Worm (Caenorhabditis elegans) whole organism, L3 larva: ENCODE results near the gene T16G12.1.

Experiments used
- R02D3.7 ChIP-seq: fragments of 150-350 bp; optimal IDR thresholded peaks from 2 replicates; lab custom pipeline; 2014; ENCODE audit warnings: missing biosample characterization, missing genetic modification characterization
- ZK546.5 ChIP-seq: sonication (generic microtip); optimal IDR thresholded peaks from 2 replicates; lab custom pipeline; 2017; ENCODE audit warnings: missing biosample characterization, missing genetic modification characterization
- aly-2 ChIP-seq: fragments of 150-350 bp; optimal IDR thresholded peaks from 2 replicates; lab custom pipeline; 2014; ENCODE audit warnings: missing biosample characterization, missing genetic modification characterization
- ama-1 ChIP-seq: fragments of 150-350 bp; optimal IDR thresholded peaks from 2 replicates; lab custom pipeline; 2018
- ceh-16 ChIP-seq: sonication (generic microtip); optimal IDR thresholded peaks from 2 replicates; lab custom pipeline; 2017; ENCODE audit warnings: missing biosample characterization, missing genetic modification characterization
- ceh-28 ChIP-seq: fragments of 150-350 bp; optimal IDR thresholded peaks from 2 replicates; lab custom pipeline; 2014; ENCODE audit warnings: missing biosample characterization, missing genetic modification reagents, missing genetic modification characterization
- ceh-82 ChIP-seq: fragments of 150-350 bp; optimal IDR thresholded peaks from 2 replicates; lab custom pipeline; 2014; ENCODE audit warnings: missing biosample characterization, missing genetic modification characterization
- ceh-9 ChIP-seq: sonication (generic microtip); optimal IDR thresholded peaks from 2 replicates; lab custom pipeline; 2018; ENCODE audit warnings: missing biosample characterization, missing genetic modification characterization
- daf-12 ChIP-seq: fragments of 150-350 bp; optimal IDR thresholded peaks from 2 replicates; lab custom pipeline; 2014; ENCODE audit warnings: missing biosample characterization, missing genetic modification reagents, missing genetic modification characterization
- egl-27 ChIP-seq: sonication (generic microtip); optimal IDR thresholded peaks from 4 replicates; lab custom pipeline; 2017; ENCODE audit warnings: missing biosample characterization, missing genetic modification reagents, missing genetic modification characterization
- egl-5 ChIP-seq: fragments of 150-350 bp; optimal IDR thresholded peaks from 2 replicates; lab custom pipeline; 2017; ENCODE audit warnings: missing biosample characterization, missing genetic modification reagents, missing genetic modification characterization, inconsistent platforms
- elt-1 ChIP-seq: fragments of 150-350 bp; optimal IDR thresholded peaks from 2 replicates; lab custom pipeline; 2014; ENCODE audit warnings: missing biosample characterization, missing genetic modification characterization
- elt-2 ChIP-seq: sonication (generic microtip); optimal IDR thresholded peaks from 2 replicates; lab custom pipeline; 2016; ENCODE audit warnings: missing genetic modification reagents, mild to moderate bottlenecking, missing genetic modification characterization, missing compliant biosample characterization
- elt-3 ChIP-seq, 3 experiments: fragments of 150-350 bp in 1 of 3; sonication (generic microtip) in 2 of 3; optimal IDR thresholded peaks; 2 replicates in 2 of 3; 4 replicates in 1 of 3; lab custom pipeline; 2014 to 2017; ENCODE audit warnings: missing biosample characterization in 3 of 3, missing genetic modification characterization in 3 of 3
- eor-1 ChIP-seq, 2 experiments: fragments of 150-350 bp; optimal IDR thresholded peaks; 2 replicates each; lab custom pipeline; 2014 to 2018; ENCODE audit warnings: missing biosample characterization in 2 of 2, missing genetic modification characterization in 2 of 2
- fkh-10 ChIP-seq: sonication (generic microtip); optimal IDR thresholded peaks from 2 replicates; lab custom pipeline; 2017; ENCODE audit warnings: missing biosample characterization, missing genetic modification reagents, missing genetic modification characterization
- fkh-2 ChIP-seq: fragments of 150-350 bp; optimal IDR thresholded peaks from 2 replicates; lab custom pipeline; 2014; ENCODE audit warnings: missing biosample characterization, missing genetic modification reagents, missing genetic modification characterization
- fos-1 ChIP-seq: fragments of 150-350 bp; optimal IDR thresholded peaks from 2 replicates; lab custom pipeline; 2014; ENCODE audit warnings: missing biosample characterization, missing genetic modification characterization
- hmg-11 ChIP-seq: sonication (generic microtip); optimal IDR thresholded peaks from 2 replicates; lab custom pipeline; 2016; ENCODE audit warnings: missing genetic modification characterization, missing compliant biosample characterization
- jun-1 ChIP-seq: fragments of 150-350 bp; optimal IDR thresholded peaks from 2 replicates; lab custom pipeline; 2014; ENCODE audit warnings: missing biosample characterization, missing genetic modification reagents, missing genetic modification characterization
- lin-15B ChIP-seq: fragments of 150-350 bp; optimal IDR thresholded peaks from 2 replicates; lab custom pipeline; 2014; ENCODE audit warnings: missing biosample characterization, missing genetic modification characterization
- lin-39 ChIP-seq: fragments of 150-350 bp; optimal IDR thresholded peaks from 2 replicates; lab custom pipeline; 2018; ENCODE audit warnings: missing biosample characterization, missing genetic modification reagents, missing genetic modification characterization
- lsy-12 ChIP-seq: sonication (generic microtip); optimal IDR thresholded peaks from 2 replicates; lab custom pipeline; 2016; ENCODE audit warnings: mild to moderate bottlenecking, missing genetic modification characterization, missing compliant biosample characterization
- mdl-1 ChIP-seq: fragments of 150-350 bp; optimal IDR thresholded peaks from 2 replicates; lab custom pipeline; 2014; ENCODE audit warnings: missing biosample characterization, missing genetic modification characterization
- mml-1 ChIP-seq: fragments of 150-350 bp; sonication (generic microtip); optimal IDR thresholded peaks from 3 replicates; lab custom pipeline; 2014; ENCODE audit warnings: missing biosample characterization, missing genetic modification characterization
- nfya-1 ChIP-seq: sonication (generic microtip); optimal IDR thresholded peaks from 2 replicates; lab custom pipeline; 2017; ENCODE audit warnings: missing genetic modification characterization, mild to moderate bottlenecking, missing compliant biosample characterization, antibody characterized with exemption, moderate library complexity; ENCODE audit not compliant: insufficient read depth
- nhr-11 ChIP-seq: fragments of 150-350 bp; optimal IDR thresholded peaks from 2 replicates; lab custom pipeline; 2014; ENCODE audit warnings: missing biosample characterization, missing genetic modification characterization
- nhr-12 ChIP-seq: fragments of 150-350 bp; optimal IDR thresholded peaks from 2 replicates; lab custom pipeline; 2014; ENCODE audit warnings: missing biosample characterization, missing genetic modification characterization
- nhr-23 ChIP-seq: fragments of 150-350 bp; optimal IDR thresholded peaks from 2 replicates; lab custom pipeline; 2014; ENCODE audit warnings: missing biosample characterization, missing genetic modification reagents, missing genetic modification characterization
- nhr-237 ChIP-seq: fragments of 150-350 bp; optimal IDR thresholded peaks from 2 replicates; lab custom pipeline; 2014; ENCODE audit warnings: missing biosample characterization, missing genetic modification characterization
- nhr-25 ChIP-seq: sonication (generic microtip); optimal IDR thresholded peaks from 2 replicates; lab custom pipeline; 2017; ENCODE audit warnings: missing biosample characterization, missing genetic modification characterization
- nhr-28 ChIP-seq: fragments of 150-350 bp; optimal IDR thresholded peaks from 2 replicates; lab custom pipeline; 2014; ENCODE audit warnings: missing biosample characterization, missing genetic modification characterization
- nhr-43 ChIP-seq: sonication (generic microtip); optimal IDR thresholded peaks from 2 replicates; lab custom pipeline; 2016; ENCODE audit warnings: mild to moderate bottlenecking, missing genetic modification characterization, missing compliant biosample characterization; ENCODE audit not compliant: poor library complexity, severe bottlenecking
- nhr-67 ChIP-seq: fragments of 150-350 bp; optimal IDR thresholded peaks from 2 replicates; lab custom pipeline; 2014; ENCODE audit warnings: missing biosample characterization, missing genetic modification characterization
- nhr-76 ChIP-seq: fragments of 150-350 bp; sonication (generic microtip); optimal IDR thresholded peaks from 5 replicates; lab custom pipeline; 2014; ENCODE audit warnings: missing biosample characterization, missing genetic modification characterization
- nhr-77 ChIP-seq: fragments of 150-350 bp; optimal IDR thresholded peaks from 2 replicates; lab custom pipeline; 2014; ENCODE audit warnings: missing biosample characterization, missing genetic modification characterization
- pha-4 ChIP-seq: fragments of 150-350 bp; optimal IDR thresholded peaks from 2 replicates; lab custom pipeline; 2014; ENCODE audit warnings: missing biosample characterization, missing genetic modification reagents, missing genetic modification characterization
- pqm-1 ChIP-seq: fragments of 150-350 bp; optimal IDR thresholded peaks from 2 replicates; lab custom pipeline; 2017; ENCODE audit warnings: missing biosample characterization, missing genetic modification characterization, inconsistent platforms
- sea-2 ChIP-seq: fragments of 150-350 bp; sonication (generic microtip); optimal IDR thresholded peaks from 4 replicates; lab custom pipeline; 2014; ENCODE audit warnings: missing biosample characterization, missing genetic modification reagents, missing genetic modification characterization
- skn-1 ChIP-seq: fragments of 150-350 bp; optimal IDR thresholded peaks from 2 replicates; lab custom pipeline; 2014; ENCODE audit warnings: missing biosample characterization, missing genetic modification characterization
- tbx-2 ChIP-seq: sonication (generic microtip); optimal IDR thresholded peaks from 2 replicates; lab custom pipeline; 2016; ENCODE audit warnings: mild to moderate bottlenecking, missing genetic modification characterization, missing compliant biosample characterization
- unc-39 ChIP-seq: sonication (generic microtip); optimal IDR thresholded peaks from 4 replicates; lab custom pipeline; 2017; ENCODE audit warnings: missing biosample characterization, missing genetic modification characterization
- unc-62 ChIP-seq: fragments of 150-350 bp; sonication (generic microtip); optimal IDR thresholded peaks from 4 replicates; lab custom pipeline; 2014; ENCODE audit warnings: missing biosample characterization, missing genetic modification reagents, missing genetic modification characterization
- zag-1 ChIP-seq: fragments of 150-350 bp; optimal IDR thresholded peaks from 2 replicates; lab custom pipeline; 2014; ENCODE audit warnings: missing biosample characterization, missing genetic modification characterization
- ztf-11 ChIP-seq: fragments of 150-350 bp; optimal IDR thresholded peaks from 2 replicates; lab custom pipeline; 2014; ENCODE audit warnings: missing biosample characterization, missing genetic modification characterization
- ztf-4 ChIP-seq: fragments of 150-350 bp; optimal IDR thresholded peaks from 2 replicates; lab custom pipeline; 2014; ENCODE audit warnings: missing biosample characterization, missing genetic modification characterization

Gene T16G12.1

DNA sequence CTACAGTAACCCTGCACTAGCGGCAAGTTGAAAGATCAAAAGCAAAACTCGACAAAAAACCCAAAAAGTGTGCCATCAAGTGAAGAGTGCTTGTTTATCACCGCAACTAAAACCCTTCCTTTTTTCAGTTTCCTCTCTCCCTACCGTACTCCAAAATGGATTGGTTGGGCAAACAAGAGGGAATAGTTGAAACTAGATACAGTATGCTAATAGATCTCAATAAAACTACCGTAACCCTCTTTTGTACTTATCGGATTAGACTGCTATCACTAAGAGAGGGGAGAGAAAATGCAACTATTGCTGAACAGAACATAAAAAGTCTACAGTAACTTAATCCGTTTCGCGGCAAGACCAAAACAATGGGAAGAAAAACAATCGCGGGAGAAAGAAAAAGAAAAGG, 45.7 kb upstream of the T16G12.1 start:
- TF ChIP-seq unc-39 (tag; lab: Kevin White, UChicago), result no peak
- no peak for TF ChIP-seq mdl-1 (tag; lab: Kevin White, UChicago)
- TF ChIP-seq R02D3.7 (tag; lab: Kevin White, UChicago), result no peak
- TF ChIP-seq zag-1, result no peak
- TF ChIP-seq nhr-43, result no peak
- no peak for TF ChIP-seq mml-1
- TF ChIP-seq fos-1 (tag; lab: Kevin White, UChicago), result no peak
- TF ChIP-seq nhr-23 (tag; lab: Kevin White, UChicago), result no peak
- no peak for TF ChIP-seq hmg-11 (tag; lab: Kevin White, UChicago)
- TF ChIP-seq fkh-10 (GFP tag; lab: Kevin White, UChicago), result no peak
- TF ChIP-seq elt-2 (tag; lab: Kevin White, UChicago), result peak; percentile 33
- TF ChIP-seq elt-1 (tag; lab: Kevin White, UChicago), result no peak
- TF ChIP-seq nhr-25 (tag; lab: Kevin White, UChicago), result no peak
- TF ChIP-seq egl-5, result no peak
- TF ChIP-seq unc-62 (GFP tag; lab: Kevin White, UChicago), result no peak
- no peak for TF ChIP-seq ZK546.5
- TF ChIP-seq ztf-11 (tag; lab: Kevin White, UChicago), result no peak
- TF ChIP-seq eor-1 (tag; optimal IDR thresholded peaks at IDR 0.05; lab: Kevin White, UChicago), result no peak
- peak; percentile 47 for TF ChIP-seq pha-4 (tag; lab: Kevin White, UChicago)
- no peak for TF ChIP-seq elt-3 (tag; optimal IDR thresholded peaks at IDR 0.05; lab: Kevin White, UChicago)
- no peak for TF ChIP-seq jun-1 (tag; lab: Kevin White, UChicago)
- no peak for TF ChIP-seq daf-12 (tag; lab: Kevin White, UChicago)
- no peak for TF ChIP-seq nhr-237 (tag; lab: Kevin White, UChicago)
- no peak for TF ChIP-seq nhr-11 (tag; lab: Kevin White, UChicago)
- peak; percentile 34 for TF ChIP-seq nfya-1 (tag; lab: Kevin White, UChicago)
- no peak for TF ChIP-seq skn-1 (tag; lab: Kevin White, UChicago)
- peak; percentile 52 for TF ChIP-seq ama-1 (lab: Kevin White, UChicago)
- no peak for TF ChIP-seq fkh-2 (tag; lab: Kevin White, UChicago)

DNA sequence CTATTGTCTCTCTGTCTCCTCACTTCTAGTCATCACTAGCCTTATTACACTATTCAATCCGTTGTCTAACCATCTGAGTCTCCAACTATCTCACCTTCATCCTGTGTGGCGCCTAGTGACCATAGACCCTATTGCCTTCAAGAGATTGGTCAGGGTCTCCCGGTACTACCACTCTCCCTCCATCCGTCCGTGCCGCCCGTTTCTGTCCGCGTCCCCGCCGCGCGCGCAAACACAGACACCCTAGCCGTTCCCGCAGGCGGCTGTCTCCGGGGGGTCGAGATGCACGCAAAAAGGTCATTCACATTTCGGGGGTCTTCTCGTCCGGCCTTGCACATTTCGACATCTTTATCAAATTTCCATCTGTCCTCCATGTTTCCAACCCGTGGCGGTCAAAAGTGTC, 44.9 kb upstream of the T16G12.1 start:
- TF ChIP-seq fkh-10 (GFP tag; lab: Kevin White, UChicago) (no peak), nhr-76 (tag; lab: Kevin White, UChicago) (no peak), lsy-12 (tag; lab: Kevin White, UChicago) (peak; percentile 52), ztf-4 (tag; lab: Kevin White, UChicago) (no peak), nhr-43 (peak; percentile 63), ztf-11 (tag; lab: Kevin White, UChicago) (no peak), nhr-67 (tag; lab: Kevin White, UChicago) (no peak), nhr-23 (tag; lab: Kevin White, UChicago) (peak; percentile 55), pqm-1 (tag; lab: Kevin White, UChicago) (no peak), skn-1 (tag; lab: Kevin White, UChicago) (no peak), nhr-77 (tag; lab: Kevin White, UChicago) (no peak), nhr-237 (tag; lab: Kevin White, UChicago) (no peak), mdl-1 (tag; lab: Kevin White, UChicago) (no peak), lin-39 (peak; percentile 50), fos-1 (tag; lab: Kevin White, UChicago) (no peak), eor-1 (tag; optimal IDR thresholded peaks at IDR 0.05; lab: Kevin White, UChicago) (no peak), nhr-25 (tag; lab: Kevin White, UChicago) (peak; percentile 86), jun-1 (tag; lab: Kevin White, UChicago) (no peak), ama-1 (lab: Kevin White, UChicago) (no peak), daf-12 (tag; lab: Kevin White, UChicago) (no peak), nhr-11 (tag; lab: Kevin White, UChicago) (no peak), ZK546.5 (no peak), nhr-12 (tag; lab: Kevin White, UChicago) (no peak), elt-1 (tag; lab: Kevin White, UChicago) (no peak), unc-62 (GFP tag; lab: Kevin White, UChicago) (no peak), zag-1 (no peak), sea-2 (GFP tag; lab: Kevin White, UChicago) (no peak), mml-1 (no peak), egl-5 (peak; percentile 6), hmg-11 (tag; lab: Kevin White, UChicago) (no peak), pha-4 (tag; lab: Kevin White, UChicago) (no peak), nhr-28 (tag; lab: Kevin White, UChicago) (no peak), elt-2 (tag; lab: Kevin White, UChicago) (no peak), unc-39 (tag; lab: Kevin White, UChicago) (no peak), aly-2 (tag; lab: Kevin White, UChicago) (no peak), ceh-28 (tag; lab: Kevin White, UChicago) (no peak), nfya-1 (tag; lab: Kevin White, UChicago) (peak; percentile 93), fkh-2 (tag; lab: Kevin White, UChicago) (no peak), egl-27 (tag; lab: Kevin White, UChicago) (no peak), R02D3.7 (tag; lab: Kevin White, UChicago) (no peak), ceh-9 (no peak), ceh-82 (tag; lab: Kevin White, UChicago) (no peak), ceh-16 (tag; lab: Kevin White, UChicago) (no peak), tbx-2 (tag; lab: Kevin White, UChicago) (peak; percentile 11), lin-15B (tag; lab: Kevin White, UChicago) (peak; percentile 51)
